Worm (Caenorhabditis elegans) whole organism, L4/young adult: ENCODE data around the gene aqp-12.

Experiments
- W03F9.2 ChIP-seq: fragments of 150-350 bp; optimal IDR thresholded peaks from 2 replicates; lab custom pipeline; 2014; ENCODE audit warnings: missing biosample characterization, missing genetic modification characterization
- dao-5 ChIP-seq: sonication (generic microtip); optimal IDR thresholded peaks from 2 replicates; lab custom pipeline; 2016; ENCODE audit warnings: missing genotype, missing genetic modification characterization, moderate library complexity, missing compliant biosample characterization
- him-1 ChIP-seq: sonication (generic microtip); optimal IDR thresholded peaks from 2 replicates; lab custom pipeline; 2016; ENCODE audit warnings: missing genotype, missing genetic modification reagents, missing genetic modification characterization, missing compliant biosample characterization

- no peak for TF ChIP-seq W03F9.2
- no peak for TF ChIP-seq dao-5
- no peak for TF ChIP-seq him-1 (tag; lab: Kevin White, UChicago)
These were observed 1.6 kb downstream of the aqp-12 start for ce11 chrII:12204617-12205016.
